Worm (Caenorhabditis elegans) whole organism, late embryonic: Measurements from ENCODE around the gene ubxn-4.

Experiments used
- C08G9.2 ChIP-seq: sonication (generic microtip); optimal IDR thresholded peaks from 2 replicates; lab custom pipeline; 2016; ENCODE audit warnings: mild to moderate bottlenecking, missing genetic modification characterization, moderate library complexity, missing compliant biosample characterization
- F13H6.1 ChIP-seq: sonication (generic microtip); optimal IDR thresholded peaks from 2 replicates; lab custom pipeline; 2016; ENCODE audit warnings: missing genetic modification characterization, missing compliant biosample characterization
- ama-1 ChIP-seq: fragments of 150-350 bp; optimal IDR thresholded peaks from 2 replicates; lab custom pipeline; 2014
- hlh-30 ChIP-seq: sonication (generic microtip); optimal IDR thresholded peaks from 2 replicates; lab custom pipeline; 2017; ENCODE audit warnings: antibody characterized with exemption, missing genetic modification characterization, missing compliant biosample characterization; ENCODE audit not compliant: insufficient read depth
- pha-4 ChIP-seq: fragments of 150-350 bp; optimal IDR thresholded peaks from 2 replicates; lab custom pipeline; 2018; ENCODE audit warnings: missing biosample characterization, missing genetic modification reagents, missing genetic modification characterization
- ttx-3 ChIP-seq: sonication (generic microtip); optimal IDR thresholded peaks from 2 replicates; lab custom pipeline; 2016; ENCODE audit warnings: missing genetic modification reagents, missing genetic modification characterization, missing compliant biosample characterization
- unc-55 ChIP-seq: sonication (generic microtip); optimal IDR thresholded peaks from 2 replicates; lab custom pipeline; 2017; ENCODE audit warnings: missing biosample characterization, missing genetic modification reagents, missing genetic modification characterization

ce11 chrIII:8363253-8364061 lies 41.9 kb downstream of the ubxn-4 start, which contains the start of gene R05D3.3:
- TF ChIP-seq F13H6.1 (no peak), hlh-30 (no peak), C08G9.2 (tag; lab: Kevin White, UChicago) (no peak), pha-4 (tag; lab: Kevin White, UChicago) (no peak), unc-55 (GFP tag; lab: Kevin White, UChicago) (no peak), ama-1 (lab: Kevin White, UChicago) (no peak), ttx-3 (tag; lab: Kevin White, UChicago) (no peak)
